Worm (Caenorhabditis elegans) whole organism, young adult: ENCODE data around the gene plg-1.

Source experiments
- B0336.3 ChIP-seq: fragments of 200-800 bp; sonication (Bioruptor generic); IDR thresholded peaks from 2 replicates; pipeline ENCODE4 v1.3.6; 2022; ENCODE audit warnings: missing genetic modification characterization, missing compliant biosample characterization
- F10E7.11 ChIP-seq: sonication (generic microtip); optimal IDR thresholded peaks from 2 replicates; lab custom pipeline; 2017; ENCODE audit warnings: mild to moderate bottlenecking, missing genetic modification characterization, moderate library complexity, missing compliant biosample characterization
- F22D6.2 ChIP-seq: sonication (generic microtip); optimal IDR thresholded peaks from 2 replicates; lab custom pipeline; 2016; ENCODE audit warnings: mild to moderate bottlenecking, missing genetic modification characterization, missing compliant biosample characterization
- K11D2.4 ChIP-seq: fragments of 200-800 bp; sonication (Bioruptor generic); IDR thresholded peaks from 2 replicates; pipeline ENCODE4 v1.3.6; 2022; ENCODE audit warnings: missing genetic modification reagents, missing genetic modification characterization, missing compliant biosample characterization
- K12H6.12 ChIP-seq: fragments of 200-800 bp; sonication (Bioruptor generic); optimal IDR thresholded peaks from 2 replicates; lab custom pipeline; 2018; ENCODE audit warnings: mild to moderate bottlenecking, missing genetic modification characterization, missing compliant biosample characterization
- Y79H2A.3 ChIP-seq: fragments of 200-800 bp; sonication (Bioruptor generic); conservative IDR thresholded peaks from 2 replicates; pipeline ENCODE4 v1.3.6; 2022; ENCODE audit warnings: missing genetic modification reagents, missing genetic modification characterization, missing compliant biosample characterization
- ZK185.1 ChIP-seq: sonication (generic microtip); optimal IDR thresholded peaks from 2 replicates; lab custom pipeline; 2016; ENCODE audit warnings: mild to moderate bottlenecking, missing genetic modification characterization, missing compliant biosample characterization; ENCODE audit not compliant: poor library complexity, severe bottlenecking
- atf-7 ChIP-seq: sonication (generic microtip); optimal IDR thresholded peaks from 2 replicates; lab custom pipeline; 2017; ENCODE audit warnings: mild to moderate bottlenecking, missing genetic modification characterization, missing compliant biosample characterization
- attf-3 ChIP-seq: fragments of 200-800 bp; sonication (Bioruptor generic); conservative IDR thresholded peaks from 2 replicates; pipeline ENCODE4 v1.3.6; 2022; ENCODE audit warnings: missing genetic modification reagents, missing genetic modification characterization, missing compliant biosample characterization
- bed-1 ChIP-seq: fragments of 200-800 bp; sonication (Bioruptor generic); IDR thresholded peaks from 2 replicates; pipeline ENCODE4 v1.3.6; 2022; ENCODE audit warnings: missing genetic modification reagents, missing genetic modification characterization, missing compliant biosample characterization
- bed-2 ChIP-seq: fragments of 200-800 bp; sonication (Bioruptor generic); IDR thresholded peaks from 2 replicates; pipeline ENCODE4 v1.3.6; 2022; ENCODE audit warnings: missing genetic modification reagents, missing genetic modification characterization, missing compliant biosample characterization
- cebp-1 ChIP-seq, 2 experiments: fragments of 200-800 bp in 1 of 2; sonication (Bioruptor generic) in 1 of 2; sonication (generic microtip) in 1 of 2; IDR thresholded peaks in 1 of 2; optimal IDR thresholded peaks in 1 of 2; 2 replicates each; pipeline versions ENCODE4 v1.3.6 to Lab custom; 2017 to 2022; ENCODE audit warnings: missing compliant biosample characterization in 2 of 2, missing genetic modification characterization in 2 of 2, mild to moderate bottlenecking in 1 of 2, missing genetic modification reagents in 1 of 2, moderate library complexity in 1 of 2
- cebp-2 ChIP-seq: fragments of 200-800 bp; sonication (Bioruptor generic); IDR thresholded peaks from 2 replicates; pipeline ENCODE4 v1.3.6; 2022; ENCODE audit warnings: missing genetic modification characterization, missing compliant biosample characterization
- ceh-40 ChIP-seq: fragments of 200-800 bp; sonication (Bioruptor generic); IDR thresholded peaks from 2 replicates; pipeline ENCODE4 v1.3.6; 2022; ENCODE audit warnings: missing genetic modification characterization, missing compliant biosample characterization
- ceh-79 ChIP-seq: sonication (generic microtip); optimal IDR thresholded peaks from 2 replicates; lab custom pipeline; 2017; ENCODE audit warnings: mild to moderate bottlenecking, missing genetic modification characterization, missing compliant biosample characterization
- die-1 ChIP-seq: sonication (generic microtip); optimal IDR thresholded peaks from 2 replicates; lab custom pipeline; 2016; ENCODE audit warnings: missing genotype, mild to moderate bottlenecking, missing genetic modification characterization, missing compliant biosample characterization
- dpff-1 ChIP-seq: sonication (generic microtip); optimal IDR thresholded peaks from 2 replicates; lab custom pipeline; 2017; ENCODE audit warnings: mild to moderate bottlenecking, missing genetic modification characterization, missing compliant biosample characterization
- efl-1 ChIP-seq: fragments of 150-350 bp; optimal IDR thresholded peaks from 2 replicates; lab custom pipeline; 2014; ENCODE audit warnings: missing biosample characterization, missing genetic modification reagents, missing genetic modification characterization
- egl-18 ChIP-seq: fragments of 200-800 bp; sonication (Bioruptor generic); IDR thresholded peaks from 2 replicates; pipeline ENCODE4 v1.3.6; 2022; ENCODE audit warnings: missing genetic modification reagents, missing genetic modification characterization, missing compliant biosample characterization
- hlh-12 ChIP-seq: sonication (generic microtip); optimal IDR thresholded peaks from 2 replicates; lab custom pipeline; 2016; ENCODE audit warnings: missing genetic modification characterization, missing compliant biosample characterization
- hsf-1 ChIP-seq: fragments of 200-800 bp; sonication (Bioruptor generic); IDR thresholded peaks from 2 replicates; pipeline ENCODE4 v1.3.6; 2022; ENCODE audit warnings: missing genetic modification reagents, missing genetic modification characterization, missing compliant biosample characterization
- lin-40 ChIP-seq: sonication (generic microtip); optimal IDR thresholded peaks from 2 replicates; lab custom pipeline; 2016; ENCODE audit warnings: missing genetic modification characterization, mild to moderate bottlenecking, missing compliant biosample characterization, missing genotype, missing genetic modification reagents
- lir-1 ChIP-seq: fragments of 200-800 bp; sonication (Bioruptor generic); conservative IDR thresholded peaks from 2 replicates; pipeline ENCODE4 v1.3.6; 2022; ENCODE audit warnings: missing genetic modification reagents, missing genetic modification characterization, missing compliant biosample characterization
- lsl-1 ChIP-seq: fragments of 200-800 bp; sonication (Bioruptor generic); optimal IDR thresholded peaks from 2 replicates; lab custom pipeline; 2018; ENCODE audit warnings: mild to moderate bottlenecking, missing genetic modification characterization, moderate library complexity, missing compliant biosample characterization
- madf-10 ChIP-seq: sonication (generic microtip); optimal IDR thresholded peaks from 2 replicates; lab custom pipeline; 2016; ENCODE audit warnings: mild to moderate bottlenecking, missing genetic modification characterization, missing compliant biosample characterization
- madf-3 ChIP-seq: fragments of 200-800 bp; sonication (Bioruptor generic); IDR thresholded peaks from 2 replicates; pipeline ENCODE4 v1.3.6; 2022; ENCODE audit warnings: missing genetic modification reagents, missing genetic modification characterization, missing compliant biosample characterization
- mcd-1 ChIP-seq: fragments of 200-800 bp; sonication (Bioruptor generic); IDR thresholded peaks from 2 replicates; pipeline ENCODE4 v1.3.6; 2022; ENCODE audit warnings: missing genetic modification reagents, missing genetic modification characterization, missing compliant biosample characterization
- mes-4 ChIP-seq: sonication (generic microtip); optimal IDR thresholded peaks from 2 replicates; lab custom pipeline; 2016; ENCODE audit warnings: missing genotype, missing genetic modification characterization, missing compliant biosample characterization
- nfya-1 ChIP-seq: sonication (generic microtip); optimal IDR thresholded peaks from 2 replicates; lab custom pipeline; 2017; ENCODE audit warnings: antibody characterized with exemption, missing compliant biosample characterization, missing genetic modification characterization, borderline replicate concordance; ENCODE audit not compliant: insufficient read depth
- nfya-2 ChIP-seq: fragments of 200-800 bp; sonication (Bioruptor generic); IDR thresholded peaks from 2 replicates; pipeline ENCODE4 v1.3.6; 2022; ENCODE audit warnings: missing genetic modification reagents, missing genetic modification characterization, missing compliant biosample characterization
- nfyb-1 ChIP-seq: fragments of 200-800 bp; sonication (Bioruptor generic); IDR thresholded peaks from 2 replicates; pipeline ENCODE4 v1.3.6; 2022; ENCODE audit warnings: missing genetic modification reagents, missing genetic modification characterization, missing compliant biosample characterization
- nhr-120 ChIP-seq: fragments of 200-800 bp; sonication (Bioruptor generic); IDR thresholded peaks from 2 replicates; pipeline ENCODE4 v1.3.6; 2022; ENCODE audit warnings: missing genetic modification characterization, missing compliant biosample characterization
- nhr-27 ChIP-seq: fragments of 200-800 bp; sonication (Bioruptor generic); optimal IDR thresholded peaks from 2 replicates; lab custom pipeline; 2018; ENCODE audit warnings: mild to moderate bottlenecking, missing genetic modification characterization, moderate library complexity, missing compliant biosample characterization
- rpc-1 ChIP-seq, 2 experiments: fragments of 150-350 bp in 1 of 2; sonication (generic microtip) in 1 of 2; optimal IDR thresholded peaks; 2 replicates each; lab custom pipeline; 2014 to 2018; ENCODE audit warnings: missing biosample characterization in 1 of 2, missing genetic modification characterization in 1 of 2, missing genetic modification reagents in 1 of 2, missing genotype in 1 of 2
- sea-2 ChIP-seq: fragments of 200-800 bp; sonication (Bioruptor generic); IDR thresholded peaks from 2 replicates; pipeline ENCODE4 v1.3.6; 2022; ENCODE audit warnings: missing genetic modification characterization, missing compliant biosample characterization
- snpc-1.3 ChIP-seq: sonication (generic microtip); optimal IDR thresholded peaks from 2 replicates; lab custom pipeline; 2017; ENCODE audit warnings: missing genetic modification characterization, mild to moderate bottlenecking, missing compliant biosample characterization, antibody characterized with exemption, moderate library complexity, missing genotype, missing genetic modification reagents; ENCODE audit not compliant: insufficient read depth
- somi-1 ChIP-seq: fragments of 200-800 bp; sonication (Bioruptor generic); optimal IDR thresholded peaks from 2 replicates; lab custom pipeline; 2018; ENCODE audit warnings: mild to moderate bottlenecking, missing genetic modification characterization, missing compliant biosample characterization
- tbp1 ChIP-seq: fragments of 200-800 bp; sonication (Bioruptor generic); optimal IDR thresholded peaks from 2 replicates; lab custom pipeline; 2018; ENCODE audit warnings: mild to moderate bottlenecking, missing genetic modification characterization, missing compliant biosample characterization
- tbx-9 ChIP-seq: sonication (generic microtip); optimal IDR thresholded peaks from 2 replicates; lab custom pipeline; 2016; ENCODE audit warnings: borderline replicate concordance, missing genetic modification characterization, inconsistent platforms, missing compliant biosample characterization
- unc-62 ChIP-seq: fragments of 150-350 bp; optimal IDR thresholded peaks from 2 replicates; lab custom pipeline; 2014; ENCODE audit warnings: missing biosample characterization, missing genetic modification reagents, missing genetic modification characterization
- xnd-1 ChIP-seq: sonication (generic microtip); optimal IDR thresholded peaks from 2 replicates; lab custom pipeline; 2016; ENCODE audit warnings: missing genotype, missing genetic modification reagents, missing genetic modification characterization, missing compliant biosample characterization
- ztf-3 ChIP-seq: fragments of 200-800 bp; sonication (Bioruptor generic); optimal IDR thresholded peaks from 2 replicates; lab custom pipeline; 2018; ENCODE audit warnings: mild to moderate bottlenecking, missing genetic modification characterization, missing compliant biosample characterization
- ztf-6 ChIP-seq: fragments of 200-800 bp; sonication (Bioruptor generic); IDR thresholded peaks from 2 replicates; pipeline ENCODE4 v1.3.6; 2022; ENCODE audit warnings: missing genetic modification reagents, missing genetic modification characterization, missing compliant biosample characterization

Gene plg-1

ce11 chrIII:8882333-8882732 is 30.3 kb downstream of the plg-1 start:
- no peak for TF ChIP-seq lsl-1
- no peak for TF ChIP-seq tbx-9 (tag; lab: Kevin White, UChicago)
- TF ChIP-seq K11D2.4 (GFP tag; lab: Robert Waterston, UW) = no peak
- no peak for TF ChIP-seq Y79H2A.3 (GFP tag; lab: Robert Waterston, UW)
- TF ChIP-seq ztf-3 = no peak
- no peak for TF ChIP-seq somi-1 (GFP tag; lab: Kevin White, UChicago)
- no peak for TF ChIP-seq madf-10
- TF ChIP-seq rpc-1 (optimal IDR thresholded peaks at IDR 0.05; lab: Kevin White, UChicago) = no peak
- no peak for TF ChIP-seq rpc-1 (tag; optimal IDR thresholded peaks at IDR 0.05; lab: Kevin White, UChicago)
- TF ChIP-seq nhr-120 = no peak

- TF ChIP-seq F10E7.11 = no peak
- no peak for TF ChIP-seq ZK185.1 (tag; lab: Kevin White, UChicago)
- TF ChIP-seq K11D2.4 (GFP tag; lab: Robert Waterston, UW) = no peak
- TF ChIP-seq B0336.3 (GFP tag; lab: Robert Waterston, UW) = no peak
- no peak for TF ChIP-seq bed-2 (GFP tag; lab: Robert Waterston, UW)
- no peak for TF ChIP-seq ceh-79 (tag; lab: Kevin White, UChicago)
- TF ChIP-seq madf-3 (GFP tag; lab: Robert Waterston, UW) = no peak
- no peak for TF ChIP-seq mcd-1 (GFP tag; lab: Robert Waterston, UW)
- no peak for TF ChIP-seq atf-7 (tag; lab: Kevin White, UChicago)
- no peak for TF ChIP-seq ztf-6 (GFP tag; lab: Robert Waterston, UW)
- no peak for TF ChIP-seq hlh-12 (tag; lab: Kevin White, UChicago)
- TF ChIP-seq tbp1 (GFP tag; lab: Kevin White, UChicago) = no peak
- TF ChIP-seq nfya-1 = no peak
- no peak for TF ChIP-seq die-1 (tag; lab: Kevin White, UChicago)
- no peak for TF ChIP-seq Y79H2A.3 (GFP tag; lab: Robert Waterston, UW)
- TF ChIP-seq ceh-40 (GFP tag; lab: Robert Waterston, UW) = no peak
- TF ChIP-seq sea-2 (GFP tag; lab: Robert Waterston, UW) = no peak
- TF ChIP-seq xnd-1 (tag; lab: Kevin White, UChicago) = no peak
- no peak for TF ChIP-seq dpff-1
- no peak for TF ChIP-seq efl-1 (GFP tag; lab: Kevin White, UChicago)
Observed at ce11 chrIII:8885150-8885549, 33.1 kb downstream of the plg-1 start, which contains the start of gene svop-1. Gene svop-1, minus strand, starts transcription at chrIII:8885488.

ce11 chrIII:8886309-8886708 is 34.2 kb downstream of the plg-1 start:
- TF ChIP-seq cebp-1 (GFP tag; IDR thresholded peaks at IDR 0.05; lab: Robert Waterston, UW) (no peak), cebp-1 (tag; optimal IDR thresholded peaks at IDR 0.05; lab: Kevin White, UChicago) (peak; percentile 70), K12H6.12 (no peak), lsl-1 (no peak)

ce11 chrIII:8887184-8887801 is 35.2 kb downstream of the plg-1 start, which contains the start of gene famh-136:
Gene famh-136, plus strand, starts transcription at chrIII:8887751.
- TF ChIP-seq egl-18 (no peak), lin-40 (tag; lab: Kevin White, UChicago) (peak; percentile 90), tbp1 (GFP tag; lab: Kevin White, UChicago) (peak; percentile 66), bed-1 (GFP tag; lab: Robert Waterston, UW) (no peak), hsf-1 (no peak), nhr-27 (no peak), attf-3 (GFP tag; lab: Robert Waterston, UW) (peak; percentile 46; the same call in 1 of the 2 replicates), unc-62 (GFP tag; lab: Kevin White, UChicago) (no peak), cebp-2 (GFP tag; lab: Robert Waterston, UW) (0 out of 2 replicates have a peak, but pooled peaks have one; percentile 21), nfyb-1 (peak; percentile 80), ztf-6 (GFP tag; lab: Robert Waterston, UW) (no peak), die-1 (tag; lab: Kevin White, UChicago) (peak; percentile 13), nfya-2 (GFP tag; lab: Robert Waterston, UW) (no peak), F22D6.2 (tag; lab: Kevin White, UChicago) (peak; percentile 67), lir-1 (peak; percentile 57), mes-4 (tag; lab: Kevin White, UChicago) (no peak), K12H6.12 (peak; percentile 48), snpc-1.3 (tag; lab: Kevin White, UChicago) (peak; percentile 27)
